Worm (Caenorhabditis elegans) whole organism, L1 larva: ENCODE data around the gene tdc-1.

ENCODE experiments used
- C04F5.9 ChIP-seq: sonication (generic microtip); optimal IDR thresholded peaks from 2 replicates; lab custom pipeline; 2016; ENCODE audit warnings: missing genetic modification characterization, missing compliant biosample characterization
- C16A3.4 ChIP-seq: fragments of 150-350 bp; optimal IDR thresholded peaks from 2 replicates; lab custom pipeline; 2014; ENCODE audit warnings: missing biosample characterization, missing genetic modification characterization
- C34B4.2 ChIP-seq: sonication (generic microtip); optimal IDR thresholded peaks from 2 replicates; lab custom pipeline; 2017; ENCODE audit warnings: mild to moderate bottlenecking, missing genetic modification characterization, missing compliant biosample characterization
- Y116A8C.19 ChIP-seq: sonication (generic microtip); optimal IDR thresholded peaks from 2 replicates; lab custom pipeline; 2016; ENCODE audit warnings: missing compliant biosample characterization, missing genetic modification characterization, borderline replicate concordance
- alr-1 ChIP-seq: fragments of 200-800 bp; sonication (Bioruptor generic); optimal IDR thresholded peaks from 2 replicates; lab custom pipeline; 2018; ENCODE audit warnings: borderline replicate concordance, mild to moderate bottlenecking, missing genetic modification characterization, missing compliant biosample characterization
- blmp-1 ChIP-seq: fragments of 150-350 bp; optimal IDR thresholded peaks from 2 replicates; lab custom pipeline; 2014; ENCODE audit warnings: missing biosample characterization, missing genetic modification characterization
- ceh-8 ChIP-seq: fragments of 200-800 bp; sonication (Bioruptor generic); optimal IDR thresholded peaks from 2 replicates; lab custom pipeline; 2018; ENCODE audit warnings: mild to moderate bottlenecking, missing genetic modification characterization, moderate library complexity, missing compliant biosample characterization
- ceh-82 ChIP-seq, 3 experiments: fragments of 150-350 bp in 1 of 3; sonication (generic microtip) in 2 of 3; optimal IDR thresholded peaks; 2 replicates each; lab custom pipeline; 2014 to 2017; ENCODE audit warnings: missing biosample characterization in 3 of 3, missing genetic modification characterization in 3 of 3
- ces-1 ChIP-seq: fragments of 150-350 bp; optimal IDR thresholded peaks from 2 replicates; lab custom pipeline; 2014; ENCODE audit warnings: missing biosample characterization, missing genetic modification reagents, missing genetic modification characterization
- dpl-1 ChIP-seq, 3 experiments: fragments of 150-350 bp in 2 of 3; sonication (generic microtip) in 1 of 3; optimal IDR thresholded peaks; 2 replicates each; lab custom pipeline; 2014 to 2017; ENCODE audit warnings: missing biosample characterization in 3 of 3, missing genetic modification characterization in 3 of 3, missing genetic modification reagents in 3 of 3
- efl-3 ChIP-seq: fragments of 200-800 bp; sonication (Bioruptor generic); optimal IDR thresholded peaks from 2 replicates; lab custom pipeline; 2018; ENCODE audit warnings: mild to moderate bottlenecking, missing genetic modification characterization, missing compliant biosample characterization
- egl-13 ChIP-seq: sonication (generic microtip); optimal IDR thresholded peaks from 2 replicates; lab custom pipeline; 2016; ENCODE audit warnings: missing genotype, missing genetic modification reagents, missing genetic modification characterization, missing compliant biosample characterization
- egl-27 ChIP-seq, 2 experiments: fragments of 150-350 bp in 1 of 2; sonication (generic microtip); optimal IDR thresholded peaks; 3 replicates each; lab custom pipeline; 2017 to 2018; ENCODE audit warnings: missing biosample characterization in 2 of 2, missing genetic modification characterization in 2 of 2, missing genetic modification reagents in 2 of 2
- elt-3 ChIP-seq, 6 experiments: fragments of 150-350 bp in 1 of 6; sonication (generic microtip); optimal IDR thresholded peaks; 2 replicates each; lab custom pipeline; 2017 to 2018; ENCODE audit warnings: missing biosample characterization in 6 of 6, missing genetic modification characterization in 6 of 6, inconsistent platforms in 1 of 6
- ets-5 ChIP-seq: fragments of 200-800 bp; sonication (Bioruptor generic); IDR thresholded peaks from 2 replicates; pipeline ENCODE4 v1.3.6; 2022; ENCODE audit warnings: missing genetic modification characterization, missing compliant biosample characterization
- fkh-4 ChIP-seq: sonication (generic microtip); optimal IDR thresholded peaks from 2 replicates; lab custom pipeline; 2016; ENCODE audit warnings: missing compliant biosample characterization, missing genetic modification characterization, borderline replicate concordance
- grh-1 ChIP-seq: fragments of 200-800 bp; sonication (Bioruptor generic); IDR thresholded peaks from 2 replicates; pipeline ENCODE4 v1.3.6; 2022; ENCODE audit warnings: missing genetic modification reagents, missing genetic modification characterization, missing compliant biosample characterization
- hlh-4 ChIP-seq: sonication (generic microtip); optimal IDR thresholded peaks from 2 replicates; lab custom pipeline; 2016; ENCODE audit warnings: mild to moderate bottlenecking, missing genetic modification characterization, missing compliant biosample characterization
- hpl-2 ChIP-seq: fragments of 150-350 bp; optimal IDR thresholded peaks from 2 replicates; lab custom pipeline; 2014; ENCODE audit warnings: missing biosample characterization, missing genetic modification reagents, missing genetic modification characterization
- isw-1 ChIP-seq: fragments of 200-800 bp; sonication (Bioruptor generic); IDR thresholded peaks from 2 replicates; pipeline ENCODE4 v1.3.6; 2022; ENCODE audit warnings: missing genetic modification characterization, missing compliant biosample characterization
- lin-14 ChIP-seq: fragments of 200-800 bp; sonication (Bioruptor generic); optimal IDR thresholded peaks from 2 replicates; lab custom pipeline; 2018; ENCODE audit warnings: mild to moderate bottlenecking, missing genetic modification characterization, moderate library complexity, missing compliant biosample characterization
- lin-15B ChIP-seq: fragments of 150-350 bp; sonication (generic microtip); optimal IDR thresholded peaks from 3 replicates; lab custom pipeline; 2014; ENCODE audit warnings: missing biosample characterization, missing genetic modification characterization
- lin-39 ChIP-seq: fragments of 150-350 bp; optimal IDR thresholded peaks from 2 replicates; lab custom pipeline; 2014; ENCODE audit warnings: missing biosample characterization, missing genetic modification reagents, missing genetic modification characterization
- lsy-2 ChIP-seq, 2 experiments: fragments of 150-350 bp; optimal IDR thresholded peaks; 2 replicates each; lab custom pipeline; 2014; ENCODE audit warnings: missing biosample characterization in 2 of 2, missing genetic modification characterization in 2 of 2
- mab-9 ChIP-seq: fragments of 200-800 bp; sonication (Bioruptor generic); IDR thresholded peaks from 2 replicates; pipeline ENCODE4 v1.3.6; 2022; ENCODE audit warnings: missing genetic modification reagents, missing genetic modification characterization, missing compliant biosample characterization
- mdl-1 ChIP-seq, 2 experiments: fragments of 150-350 bp; optimal IDR thresholded peaks; 2 replicates each; lab custom pipeline; 2014 to 2017; ENCODE audit warnings: missing biosample characterization in 2 of 2, missing genetic modification characterization in 2 of 2, inconsistent platforms in 1 of 2
- mef-2 ChIP-seq: fragments of 150-350 bp; optimal IDR thresholded peaks from 2 replicates; lab custom pipeline; 2014; ENCODE audit warnings: missing biosample characterization, missing genetic modification characterization
- nhr-11 ChIP-seq: fragments of 150-350 bp; optimal IDR thresholded peaks from 2 replicates; lab custom pipeline; 2014; ENCODE audit warnings: missing biosample characterization, missing genetic modification characterization
- nhr-20 ChIP-seq: sonication (generic microtip); optimal IDR thresholded peaks from 2 replicates; lab custom pipeline; 2016; ENCODE audit warnings: mild to moderate bottlenecking, missing genetic modification characterization, missing compliant biosample characterization
- nhr-47 ChIP-seq: sonication (generic microtip); optimal IDR thresholded peaks from 2 replicates; lab custom pipeline; 2016; ENCODE audit warnings: mild to moderate bottlenecking, missing genetic modification characterization, moderate library complexity, missing compliant biosample characterization
- nhr-76 ChIP-seq: sonication (generic microtip); optimal IDR thresholded peaks from 2 replicates; lab custom pipeline; 2017; ENCODE audit warnings: missing biosample characterization, missing genetic modification characterization
- nhr-85 ChIP-seq: sonication (generic microtip); peaks from one replicate; lab custom pipeline; 2016; ENCODE audit warnings: missing genetic modification characterization, inconsistent platforms, missing compliant biosample characterization
- pag-3 ChIP-seq: sonication (generic microtip); optimal IDR thresholded peaks from 2 replicates; lab custom pipeline; 2017; ENCODE audit warnings: missing genetic modification characterization, mild to moderate bottlenecking, missing compliant biosample characterization, antibody characterized with exemption, borderline replicate concordance; ENCODE audit not compliant: insufficient read depth
- pax-3 ChIP-seq: fragments of 200-800 bp; sonication (Bioruptor generic); optimal IDR thresholded peaks from 2 replicates; lab custom pipeline; 2018; ENCODE audit warnings: mild to moderate bottlenecking, missing genetic modification characterization, moderate library complexity, missing compliant biosample characterization
- snpc-4 ChIP-seq: fragments of 150-350 bp; optimal IDR thresholded peaks from 2 replicates; lab custom pipeline; 2014; ENCODE audit warnings: missing biosample characterization, missing genetic modification characterization
- snu-23 ChIP-seq: sonication (generic microtip); optimal IDR thresholded peaks from 2 replicates; lab custom pipeline; 2016; ENCODE audit warnings: missing genetic modification characterization, missing compliant biosample characterization
- sptf-1 ChIP-seq: fragments of 150-350 bp; optimal IDR thresholded peaks from 2 replicates; lab custom pipeline; 2014; ENCODE audit warnings: missing biosample characterization, missing genetic modification characterization
- swsn-7 ChIP-seq: sonication (generic microtip); optimal IDR thresholded peaks from 2 replicates; lab custom pipeline; 2016; ENCODE audit warnings: missing genetic modification characterization, missing compliant biosample characterization
- tlp-1 ChIP-seq: fragments of 150-350 bp; optimal IDR thresholded peaks from 2 replicates; lab custom pipeline; 2014; ENCODE audit warnings: missing biosample characterization, missing genetic modification characterization
- unc-130 ChIP-seq: fragments of 150-350 bp; optimal IDR thresholded peaks from 2 replicates; lab custom pipeline; 2017; ENCODE audit warnings: missing biosample characterization, missing genetic modification characterization, inconsistent platforms
- unc-30 ChIP-seq: sonication (generic microtip); optimal IDR thresholded peaks from 2 replicates; lab custom pipeline; 2017; ENCODE audit warnings: missing biosample characterization, missing genetic modification characterization
- unc-86 ChIP-seq: sonication (generic microtip); optimal IDR thresholded peaks from 2 replicates; lab custom pipeline; 2016; ENCODE audit warnings: missing genetic modification characterization, missing compliant biosample characterization

The tdc-1 gene

DNA sequence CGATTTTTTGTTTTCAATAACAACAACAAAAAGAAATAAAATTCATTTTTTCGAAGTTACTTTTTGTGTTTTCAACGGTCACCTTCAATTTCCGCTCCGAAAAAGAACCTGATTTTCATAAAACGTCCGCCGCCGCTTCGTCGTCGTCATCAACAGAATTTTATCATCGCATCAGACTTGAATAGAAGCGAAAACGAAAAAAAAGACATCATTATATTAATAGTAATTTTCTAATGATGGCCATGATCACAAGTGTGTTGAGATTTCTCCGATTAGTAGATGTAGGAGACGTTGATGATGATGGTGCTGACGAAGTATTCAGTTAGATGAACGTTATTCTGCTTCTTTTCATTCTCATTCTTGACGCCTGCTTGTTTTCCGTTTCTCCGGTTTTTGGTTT, 46.5 kb upstream of the tdc-1 start:
- peak; percentile 31 for TF ChIP-seq ceh-8
- peak in 1 of 6 experiments; percentile 14 for TF ChIP-seq elt-3 (tag; optimal IDR thresholded peaks at IDR 0.05; lab: Kevin White, UChicago)
- no peak for TF ChIP-seq nhr-76
- peak; percentile 78 for TF ChIP-seq blmp-1 (tag; lab: Kevin White, UChicago)

DNA sequence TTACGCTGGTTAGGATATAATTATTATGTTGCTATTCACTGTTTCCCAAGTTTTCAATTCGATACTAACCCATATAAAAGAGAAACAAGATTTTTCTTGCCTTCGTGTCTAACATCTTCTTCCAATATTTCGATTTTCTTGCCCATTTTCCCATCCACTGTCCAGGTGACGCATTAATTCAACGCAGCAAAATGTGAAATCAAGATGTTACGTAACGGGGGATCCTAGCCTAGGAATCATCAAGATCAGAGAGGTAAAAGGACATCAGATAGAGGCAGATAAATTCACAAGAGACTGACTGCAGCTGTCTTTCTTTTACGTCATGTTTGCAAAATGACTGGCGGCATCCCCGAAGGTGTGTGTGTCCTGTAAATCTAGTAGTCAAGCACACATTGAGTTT, 45.8 kb upstream of the tdc-1 start:
- TF ChIP-seq snpc-4 (no peak), C04F5.9 (no peak), ces-1 (GFP tag; lab: Kevin White, UChicago) (no peak), lin-39 (tag; lab: Kevin White, UChicago) (no peak), ceh-82 (tag; optimal IDR thresholded peaks at IDR 0.05; lab: Kevin White, UChicago) (no peak), blmp-1 (tag; lab: Kevin White, UChicago) (peak; percentile 85), elt-3 (tag; optimal IDR thresholded peaks at IDR 0.05; lab: Kevin White, UChicago) (peak in 1 of 6 experiments; percentile 4), nhr-11 (tag; lab: Kevin White, UChicago) (no peak), unc-30 (tag; lab: Kevin White, UChicago) (no peak), mef-2 (no peak), efl-3 (GFP tag; lab: Kevin White, UChicago) (no peak), nhr-85 (peak; percentile 6), snu-23 (GFP tag; lab: Kevin White, UChicago) (no peak), lin-14 (peak; percentile 23), mab-9 (GFP tag; lab: Robert Waterston, UW) (no peak), egl-13 (tag; lab: Kevin White, UChicago) (no peak), swsn-7 (tag; lab: Kevin White, UChicago) (no peak), C34B4.2 (tag; lab: Kevin White, UChicago) (no peak), unc-130 (tag; lab: Kevin White, UChicago) (no peak), Y116A8C.19 (tag; lab: Kevin White, UChicago) (no peak), mdl-1 (tag; optimal IDR thresholded peaks at IDR 0.05; lab: Kevin White, UChicago) (no peak), alr-1 (tag; lab: Kevin White, UChicago) (no peak), isw-1 (GFP tag; lab: Robert Waterston, UW) (no peak), pag-3 (tag; lab: Kevin White, UChicago) (no peak)

- no peak for TF ChIP-seq nhr-47 (tag; lab: Kevin White, UChicago)
- no peak for TF ChIP-seq unc-86 (tag; lab: Kevin White, UChicago)
- TF ChIP-seq elt-3 (tag; optimal IDR thresholded peaks at IDR 0.05; lab: Kevin White, UChicago), result no peak
- TF ChIP-seq pax-3 (tag; lab: Kevin White, UChicago), result no peak
- no peak for TF ChIP-seq grh-1 (GFP tag; lab: Robert Waterston, UW)
- peak in 1 of 2 experiments; percentile 24 for TF ChIP-seq lsy-2 (tag; optimal IDR thresholded peaks at IDR 0.05; lab: Kevin White, UChicago)
- TF ChIP-seq C16A3.4, result no peak
- TF ChIP-seq ets-5 (GFP tag; lab: Robert Waterston, UW), result no peak
- TF ChIP-seq pag-3 (tag; lab: Kevin White, UChicago), result no peak
- TF ChIP-seq blmp-1 (tag; lab: Kevin White, UChicago), result no peak
- TF ChIP-seq lin-15B (tag; lab: Kevin White, UChicago), result no peak
- TF ChIP-seq tlp-1, result no peak
- no peak for TF ChIP-seq isw-1 (GFP tag; lab: Robert Waterston, UW)
- TF ChIP-seq sptf-1, result no peak
- TF ChIP-seq nhr-76, result no peak
- no peak for TF ChIP-seq dpl-1 (GFP tag; optimal IDR thresholded peaks at IDR 0.05; lab: Kevin White, UChicago)
- peak; percentile 72 for TF ChIP-seq nhr-85
- TF ChIP-seq egl-27 (tag; optimal IDR thresholded peaks at IDR 0.05; lab: Kevin White, UChicago), result no peak
- TF ChIP-seq nhr-20, result peak; percentile 29
- TF ChIP-seq hpl-2, result no peak
- no peak for TF ChIP-seq hlh-4 (tag; lab: Kevin White, UChicago)
- no peak for TF ChIP-seq fkh-4 (tag; lab: Kevin White, UChicago)
Observed at ce11 chrII:8225347-8225746, 45.0 kb upstream of the tdc-1 start.
